Worm (Caenorhabditis elegans) whole organism, midembryonic: ENCODE results near the gene T05H4.11.

Source experiments
- T22C8.4 ChIP-seq: fragments of 200-800 bp; sonication (Bioruptor generic); IDR thresholded peaks from 2 replicates; pipeline ENCODE4 v1.3.6; 2022; ENCODE audit warnings: missing genetic modification characterization, missing compliant biosample characterization
- cog-1 ChIP-seq: sonication (generic microtip); optimal IDR thresholded peaks from 2 replicates; lab custom pipeline; 2016; ENCODE audit warnings: missing genetic modification characterization, missing compliant biosample characterization
- flt-1 ChIP-seq: fragments of 200-800 bp; sonication (Bioruptor generic); IDR thresholded peaks from 2 replicates; pipeline ENCODE4 v1.3.6; 2022; ENCODE audit warnings: missing genetic modification characterization, missing compliant biosample characterization
- klf-2 ChIP-seq: fragments of 200-800 bp; sonication (Bioruptor generic); conservative IDR thresholded peaks from 2 replicates; pipeline ENCODE4 v1.3.6; 2022; ENCODE audit warnings: missing genetic modification reagents, missing genetic modification characterization, missing compliant biosample characterization
- med-1 ChIP-seq: sonication (generic microtip); optimal IDR thresholded peaks from 2 replicates; lab custom pipeline; 2017; ENCODE audit warnings: missing genetic modification characterization, mild to moderate bottlenecking, missing compliant biosample characterization, antibody characterized with exemption, missing genetic modification reagents; ENCODE audit not compliant: insufficient read depth
- ref-1 ChIP-seq: fragments of 200-800 bp; sonication (Bioruptor generic); conservative IDR thresholded peaks from 2 replicates; pipeline ENCODE4 v1.3.6; 2022; ENCODE audit warnings: missing genetic modification reagents, missing genetic modification characterization, missing compliant biosample characterization
- tab-1 ChIP-seq: fragments of 200-800 bp; sonication (Bioruptor generic); IDR thresholded peaks from 2 replicates; pipeline ENCODE4 v1.3.6; 2022; ENCODE audit warnings: missing genetic modification characterization, missing compliant biosample characterization
- ztf-23 ChIP-seq: fragments of 200-800 bp; sonication (Bioruptor generic); IDR thresholded peaks from 2 replicates; pipeline ENCODE4 v1.3.6; 2022; ENCODE audit warnings: missing genetic modification reagents, missing genetic modification characterization, missing compliant biosample characterization
- ztf-29 ChIP-seq: fragments of 200-800 bp; sonication (Bioruptor generic); IDR thresholded peaks from 2 replicates; pipeline ENCODE4 v1.3.6; 2022; ENCODE audit warnings: missing genetic modification reagents, missing genetic modification characterization, missing compliant biosample characterization

ce11 chrV:6411161-6411560 is 14.9 kb downstream of the T05H4.11 start:
- no peak for TF ChIP-seq flt-1 (GFP tag; lab: Robert Waterston, UW)
- no peak for TF ChIP-seq ref-1 (GFP tag; lab: Robert Waterston, UW)
- TF ChIP-seq ztf-29 (GFP tag; lab: Robert Waterston, UW), result no peak
- TF ChIP-seq klf-2 (GFP tag; lab: Robert Waterston, UW), result no peak
- no peak for TF ChIP-seq cog-1 (tag; lab: Kevin White, UChicago)
- TF ChIP-seq med-1 (GFP tag; lab: Kevin White, UChicago), result no peak
- no peak for TF ChIP-seq ztf-23 (GFP tag; lab: Robert Waterston, UW)
- TF ChIP-seq tab-1 (GFP tag; lab: Robert Waterston, UW), result no peak
- TF ChIP-seq T22C8.4 (GFP tag; lab: Robert Waterston, UW), result no peak
